Worm (Caenorhabditis elegans) whole organism, late embryonic: Measurements from ENCODE around the gene C05G5.1.

Experiments
- C38D4.7 ChIP-seq: fragments of 200-800 bp; sonication (Bioruptor generic); optimal IDR thresholded peaks from 2 replicates; lab custom pipeline; 2018; ENCODE audit warnings: mild to moderate bottlenecking, missing genetic modification characterization, moderate library complexity, missing compliant biosample characterization
- F13H6.1 ChIP-seq: sonication (generic microtip); optimal IDR thresholded peaks from 2 replicates; lab custom pipeline; 2016; ENCODE audit warnings: missing genetic modification characterization, missing compliant biosample characterization
- K09A11.1 ChIP-seq: sonication (generic microtip); optimal IDR thresholded peaks from 2 replicates; lab custom pipeline; 2017; ENCODE audit warnings: antibody characterized with exemption, mild to moderate bottlenecking, missing genetic modification characterization, missing compliant biosample characterization; ENCODE audit not compliant: insufficient read depth
- T23F11.4 ChIP-seq: fragments of 200-800 bp; sonication (Bioruptor generic); optimal IDR thresholded peaks from 2 replicates; lab custom pipeline; 2018; ENCODE audit warnings: mild to moderate bottlenecking, missing genetic modification characterization, missing compliant biosample characterization
- ceh-18 ChIP-seq: sonication (generic microtip); optimal IDR thresholded peaks from 2 replicates; lab custom pipeline; 2016; ENCODE audit warnings: missing genetic modification characterization, missing compliant biosample characterization
- ceh-2 ChIP-seq: sonication (generic microtip); optimal IDR thresholded peaks from 2 replicates; lab custom pipeline; 2016; ENCODE audit warnings: missing genotype, missing genetic modification characterization, missing compliant biosample characterization
- ceh-31 ChIP-seq: sonication (generic microtip); optimal IDR thresholded peaks from 2 replicates; lab custom pipeline; 2016; ENCODE audit warnings: missing genetic modification characterization, missing compliant biosample characterization
- ceh-34 ChIP-seq: sonication (generic microtip); optimal IDR thresholded peaks from 2 replicates; lab custom pipeline; 2016; ENCODE audit warnings: mild to moderate bottlenecking, missing genetic modification characterization, missing compliant biosample characterization
- ceh-48 ChIP-seq: sonication (generic microtip); optimal IDR thresholded peaks from 2 replicates; lab custom pipeline; 2016; ENCODE audit warnings: missing genetic modification characterization, inconsistent platforms, missing compliant biosample characterization
- ceh-9 ChIP-seq: sonication (generic microtip); optimal IDR thresholded peaks from 2 replicates; lab custom pipeline; 2016; ENCODE audit warnings: mild to moderate bottlenecking, missing genetic modification characterization, inconsistent platforms, missing compliant biosample characterization
- dmd-4 ChIP-seq: sonication (generic microtip); optimal IDR thresholded peaks from 2 replicates; lab custom pipeline; 2016; ENCODE audit warnings: borderline replicate concordance, missing genetic modification characterization, missing compliant biosample characterization
- dve-1 ChIP-seq: sonication (generic microtip); optimal IDR thresholded peaks from 2 replicates; lab custom pipeline; 2017; ENCODE audit warnings: antibody characterized with exemption, mild to moderate bottlenecking, missing genetic modification characterization, missing compliant biosample characterization
- elt-4 ChIP-seq: sonication (generic microtip); optimal IDR thresholded peaks from 2 replicates; lab custom pipeline; 2016; ENCODE audit warnings: missing genetic modification characterization, missing compliant biosample characterization
- eyg-1 ChIP-seq: sonication (generic microtip); optimal IDR thresholded peaks from 2 replicates; lab custom pipeline; 2016; ENCODE audit warnings: missing genotype, missing genetic modification characterization, missing compliant biosample characterization
- fax-1 ChIP-seq: sonication (generic microtip); optimal IDR thresholded peaks from 2 replicates; lab custom pipeline; 2016; ENCODE audit warnings: missing genotype, missing genetic modification characterization, missing compliant biosample characterization
- fkh-10 ChIP-seq: fragments of 150-350 bp; optimal IDR thresholded peaks from 2 replicates; lab custom pipeline; 2014; ENCODE audit warnings: missing biosample characterization, missing genetic modification reagents, missing genetic modification characterization
- fkh-6 ChIP-seq: sonication (generic microtip); optimal IDR thresholded peaks from 2 replicates; lab custom pipeline; 2016; ENCODE audit warnings: missing genetic modification characterization, missing compliant biosample characterization
- hlh-8 ChIP-seq: sonication (generic microtip); optimal IDR thresholded peaks from 2 replicates; lab custom pipeline; 2016; ENCODE audit warnings: missing genotype, missing genetic modification characterization, missing compliant biosample characterization
- lim-6 ChIP-seq: sonication (generic microtip); optimal IDR thresholded peaks from 2 replicates; lab custom pipeline; 2016; ENCODE audit warnings: missing genetic modification characterization, missing compliant biosample characterization
- lin-11 ChIP-seq: fragments of 200-800 bp; sonication (Bioruptor generic); optimal IDR thresholded peaks from 2 replicates; lab custom pipeline; 2018; ENCODE audit warnings: mild to moderate bottlenecking, missing genetic modification characterization, missing compliant biosample characterization
- madf-2 ChIP-seq: sonication (generic microtip); optimal IDR thresholded peaks from 2 replicates; lab custom pipeline; 2017; ENCODE audit warnings: missing genetic modification characterization, missing compliant biosample characterization
- nhr-11 ChIP-seq: fragments of 150-350 bp; optimal IDR thresholded peaks from 2 replicates; lab custom pipeline; 2014; ENCODE audit warnings: missing biosample characterization, missing genetic modification characterization
- nhr-232 ChIP-seq: sonication (generic microtip); optimal IDR thresholded peaks from 2 replicates; lab custom pipeline; 2016; ENCODE audit warnings: missing genetic modification characterization, missing compliant biosample characterization
- odd-2 ChIP-seq: sonication (generic microtip); optimal IDR thresholded peaks from 2 replicates; lab custom pipeline; 2017; ENCODE audit warnings: antibody characterized with exemption, mild to moderate bottlenecking, missing genetic modification characterization, missing compliant biosample characterization
- pax-1 ChIP-seq: fragments of 150-350 bp; optimal IDR thresholded peaks from 2 replicates; lab custom pipeline; 2014; ENCODE audit warnings: missing biosample characterization, missing genetic modification characterization
- pqm-1 ChIP-seq: sonication (generic microtip); optimal IDR thresholded peaks from 2 replicates; lab custom pipeline; 2016; ENCODE audit warnings: missing genetic modification characterization, missing compliant biosample characterization
- pros-1 ChIP-seq: fragments of 150-350 bp; optimal IDR thresholded peaks from 2 replicates; lab custom pipeline; 2014; ENCODE audit warnings: missing biosample characterization, missing genetic modification reagents, missing genetic modification characterization
- sox-2 ChIP-seq: fragments of 200-800 bp; sonication (Bioruptor generic); IDR thresholded peaks from 2 replicates; pipeline ENCODE4 v1.3.6; 2022; ENCODE audit warnings: missing genetic modification reagents, missing genetic modification characterization, missing compliant biosample characterization
- sox-4 ChIP-seq: sonication (generic microtip); optimal IDR thresholded peaks from 2 replicates; lab custom pipeline; 2017; ENCODE audit warnings: mild to moderate bottlenecking, missing genetic modification characterization, inconsistent platforms, missing compliant biosample characterization
- syd-9 ChIP-seq: sonication (generic microtip); optimal IDR thresholded peaks from 2 replicates; lab custom pipeline; 2016; ENCODE audit warnings: mild to moderate bottlenecking, missing genetic modification characterization, moderate library complexity, missing compliant biosample characterization
- tbx-2 ChIP-seq: sonication (generic microtip); optimal IDR thresholded peaks from 2 replicates; lab custom pipeline; 2016; ENCODE audit warnings: missing genetic modification characterization, missing compliant biosample characterization
- ttx-3 ChIP-seq: sonication (generic microtip); optimal IDR thresholded peaks from 2 replicates; lab custom pipeline; 2016; ENCODE audit warnings: missing genetic modification reagents, missing genetic modification characterization, missing compliant biosample characterization
- unc-86 ChIP-seq: sonication (generic microtip); optimal IDR thresholded peaks from 2 replicates; lab custom pipeline; 2016; ENCODE audit warnings: missing genetic modification characterization, missing compliant biosample characterization
- ztf-16 ChIP-seq: sonication (generic microtip); optimal IDR thresholded peaks from 2 replicates; lab custom pipeline; 2017; ENCODE audit warnings: missing genetic modification characterization, missing compliant biosample characterization

The C05G5.1 gene

ce11 chrX:14729319-14729718, 10.6 kb downstream of the C05G5.1 start, which contains the start of gene tsp-8:
Gene tsp-8, minus strand, starts transcription at chrX:14729503.
- TF ChIP-seq C38D4.7, result no peak
- peak; percentile 6 for TF ChIP-seq ceh-18
- no peak for TF ChIP-seq ceh-31 (tag; lab: Kevin White, UChicago)
- no peak for TF ChIP-seq lim-6 (tag; lab: Kevin White, UChicago)

DNA sequence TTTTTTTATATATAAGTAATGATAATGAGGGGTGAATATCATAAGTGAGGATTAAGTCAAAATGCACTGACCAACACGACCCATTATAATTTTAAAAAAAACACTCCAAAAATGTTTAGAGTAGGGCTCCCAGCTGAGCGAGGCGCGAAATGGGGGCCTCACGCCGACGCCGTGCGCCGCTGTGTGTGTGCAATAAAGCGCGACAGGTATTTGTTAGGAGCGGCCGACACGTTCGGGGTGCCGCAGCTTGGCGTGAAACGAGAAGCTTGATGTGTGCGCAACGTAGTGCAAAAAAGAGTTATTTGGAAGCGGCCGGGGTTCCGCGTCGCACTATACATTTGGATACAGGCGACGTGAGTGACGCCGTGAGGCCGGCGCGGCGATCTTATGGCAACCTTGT, 15.0 kb downstream of the C05G5.1 start:
- TF ChIP-seq madf-2 (tag; lab: Kevin White, UChicago), result no peak
- TF ChIP-seq pros-1, result no peak
- no peak for TF ChIP-seq sox-4 (tag; lab: Kevin White, UChicago)
- TF ChIP-seq T23F11.4, result no peak
- TF ChIP-seq eyg-1 (tag; lab: Kevin White, UChicago), result no peak
- no peak for TF ChIP-seq nhr-232 (tag; lab: Kevin White, UChicago)
- no peak for TF ChIP-seq ttx-3 (tag; lab: Kevin White, UChicago)
- TF ChIP-seq dmd-4 (tag; lab: Kevin White, UChicago), result no peak
- TF ChIP-seq odd-2, result no peak
- no peak for TF ChIP-seq ceh-48 (tag; lab: Kevin White, UChicago)
- TF ChIP-seq fkh-10 (GFP tag; lab: Kevin White, UChicago), result no peak
- TF ChIP-seq elt-4, result no peak
- no peak for TF ChIP-seq hlh-8
- TF ChIP-seq ceh-9, result no peak
- no peak for TF ChIP-seq ceh-34 (tag; lab: Kevin White, UChicago)
- no peak for TF ChIP-seq tbx-2 (tag; lab: Kevin White, UChicago)
- no peak for TF ChIP-seq lim-6 (tag; lab: Kevin White, UChicago)
- no peak for TF ChIP-seq pqm-1 (tag; lab: Kevin White, UChicago)

- TF ChIP-seq eyg-1 (tag; lab: Kevin White, UChicago) (no peak), ceh-9 (no peak), madf-2 (tag; lab: Kevin White, UChicago) (no peak), pqm-1 (tag; lab: Kevin White, UChicago) (no peak), pax-1 (tag; lab: Kevin White, UChicago) (no peak)
These were observed 18.8 kb downstream of the C05G5.1 start, which contains the start of gene F33C8.2 for ce11 chrX:14721098-14721497. Gene F33C8.2, plus strand, starts transcription at chrX:14721398.

- no peak for TF ChIP-seq F13H6.1
- no peak for TF ChIP-seq ztf-16 (tag; lab: Kevin White, UChicago)
- no peak for TF ChIP-seq dve-1 (tag; lab: Kevin White, UChicago)
- TF ChIP-seq ceh-48 (tag; lab: Kevin White, UChicago), result no peak
- TF ChIP-seq fax-1 (tag; lab: Kevin White, UChicago), result no peak
- no peak for TF ChIP-seq syd-9 (tag; lab: Kevin White, UChicago)
- TF ChIP-seq, all 69 proteins: peak for 0
These were observed 22.1 kb downstream of the C05G5.1 start for ce11 chrX:14717782-14718181.

DNA sequence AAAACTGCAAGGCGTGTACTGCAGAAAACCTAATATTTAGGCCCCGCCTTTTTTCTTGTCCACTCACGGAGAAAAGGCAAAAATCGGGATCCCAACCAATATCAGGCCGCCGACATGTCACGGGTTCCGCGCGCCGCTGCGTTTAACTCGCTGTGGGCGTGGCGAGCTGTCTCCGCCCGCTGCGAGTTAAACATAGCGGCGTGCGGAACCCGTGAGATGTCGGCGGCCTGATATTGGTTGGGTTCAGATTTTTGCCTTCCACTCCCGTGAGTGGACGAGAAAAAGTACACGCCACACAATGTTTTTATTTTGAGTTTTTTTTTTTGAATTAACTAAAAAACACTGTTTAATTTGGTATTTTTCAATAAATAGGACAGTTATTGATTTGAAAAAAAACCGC, 24.5 kb downstream of the C05G5.1 start:
- TF ChIP-seq F13H6.1 (no peak), nhr-11 (tag; lab: Kevin White, UChicago) (no peak), ceh-48 (tag; lab: Kevin White, UChicago) (no peak), lin-11 (tag; lab: Kevin White, UChicago) (no peak), ceh-2 (tag; lab: Kevin White, UChicago) (no peak), sox-2 (GFP tag; lab: Robert Waterston, UW) (no peak), K09A11.1 (no peak), fkh-6 (no peak), unc-86 (tag; lab: Kevin White, UChicago) (no peak), lim-6 (tag; lab: Kevin White, UChicago) (no peak)
